Fruit fly (Drosophila melanogaster): ENCODE data around the gene CG5435.

DNA sequence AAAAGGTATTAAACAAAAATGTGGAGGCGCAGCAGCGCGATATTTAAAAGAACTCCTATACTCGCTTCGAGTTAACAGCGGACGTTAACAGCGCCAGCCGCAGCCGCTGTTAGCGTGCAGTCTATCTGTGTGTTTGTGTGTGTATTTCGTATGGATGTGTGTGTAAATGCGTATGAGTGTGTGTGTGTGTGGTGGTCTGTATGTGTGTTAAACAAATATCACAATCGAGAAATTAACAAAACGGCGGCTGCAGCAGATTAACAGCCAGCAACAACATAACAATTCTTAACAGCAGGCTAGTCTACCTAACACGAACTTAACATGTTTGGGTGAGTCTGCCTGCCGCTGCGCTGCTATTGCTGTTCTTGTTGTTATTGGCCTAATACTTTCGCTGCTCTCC, 26.5 kb upstream of the CG5435 start:
- TF ChIP-seq Pif1A (GFP tag; optimal IDR thresholded peaks at IDR 0.05), result no peak
- TF ChIP-seq CG15710 (tag; optimal IDR thresholded peaks at IDR 0.05), result no peak
- TF ChIP-seq CG32121 (GFP tag; IDR thresholded peaks at IDR 0.05), result no peak
